Worm (Caenorhabditis elegans) whole organism, late embryonic: Measurements from ENCODE around the gene F54D1.1.

ENCODE experiments used
- C38D4.7 ChIP-seq: fragments of 200-800 bp; sonication (Bioruptor generic); optimal IDR thresholded peaks from 2 replicates; lab custom pipeline; 2018; ENCODE audit warnings: mild to moderate bottlenecking, missing genetic modification characterization, moderate library complexity, missing compliant biosample characterization
- K09A11.1 ChIP-seq: sonication (generic microtip); optimal IDR thresholded peaks from 2 replicates; lab custom pipeline; 2017; ENCODE audit warnings: antibody characterized with exemption, mild to moderate bottlenecking, missing genetic modification characterization, missing compliant biosample characterization; ENCODE audit not compliant: insufficient read depth
- T23F11.4 ChIP-seq: fragments of 200-800 bp; sonication (Bioruptor generic); optimal IDR thresholded peaks from 2 replicates; lab custom pipeline; 2018; ENCODE audit warnings: mild to moderate bottlenecking, missing genetic modification characterization, missing compliant biosample characterization
- Y22D7AL.16 ChIP-seq: sonication (generic microtip); optimal IDR thresholded peaks from 2 replicates; lab custom pipeline; 2016; ENCODE audit warnings: missing genetic modification characterization, missing compliant biosample characterization
- ceh-14 ChIP-seq: sonication (generic microtip); optimal IDR thresholded peaks from 2 replicates; lab custom pipeline; 2016; ENCODE audit warnings: missing genotype, missing genetic modification characterization, missing compliant biosample characterization
- ceh-2 ChIP-seq: sonication (generic microtip); optimal IDR thresholded peaks from 2 replicates; lab custom pipeline; 2016; ENCODE audit warnings: missing genotype, missing genetic modification characterization, missing compliant biosample characterization
- ceh-22 ChIP-seq: sonication (generic microtip); optimal IDR thresholded peaks from 2 replicates; lab custom pipeline; 2017; ENCODE audit warnings: missing biosample characterization, missing genetic modification characterization
- ceh-31 ChIP-seq: sonication (generic microtip); optimal IDR thresholded peaks from 2 replicates; lab custom pipeline; 2016; ENCODE audit warnings: missing genetic modification characterization, missing compliant biosample characterization
- ceh-45 ChIP-seq: fragments of 200-800 bp; sonication (Bioruptor generic); IDR thresholded peaks from 2 replicates; pipeline ENCODE4 v1.3.6; 2022; ENCODE audit warnings: missing genetic modification reagents, missing genetic modification characterization, missing compliant biosample characterization
- ceh-48 ChIP-seq: sonication (generic microtip); optimal IDR thresholded peaks from 2 replicates; lab custom pipeline; 2016; ENCODE audit warnings: missing genetic modification characterization, inconsistent platforms, missing compliant biosample characterization
- ceh-6 ChIP-seq: fragments of 200-800 bp; sonication (Bioruptor generic); optimal IDR thresholded peaks from 2 replicates; lab custom pipeline; 2018; ENCODE audit warnings: mild to moderate bottlenecking, missing genetic modification characterization, missing compliant biosample characterization
- ceh-9 ChIP-seq: sonication (generic microtip); optimal IDR thresholded peaks from 2 replicates; lab custom pipeline; 2016; ENCODE audit warnings: mild to moderate bottlenecking, missing genetic modification characterization, inconsistent platforms, missing compliant biosample characterization
- che-1 ChIP-seq: sonication (generic microtip); optimal IDR thresholded peaks from 2 replicates; lab custom pipeline; 2016; ENCODE audit warnings: mild to moderate bottlenecking, missing genetic modification characterization, missing compliant biosample characterization
- dmd-4 ChIP-seq: sonication (generic microtip); optimal IDR thresholded peaks from 2 replicates; lab custom pipeline; 2016; ENCODE audit warnings: borderline replicate concordance, missing genetic modification characterization, missing compliant biosample characterization
- elt-2 ChIP-seq: sonication (generic microtip); optimal IDR thresholded peaks from 2 replicates; lab custom pipeline; 2016; ENCODE audit warnings: missing genetic modification reagents, missing genetic modification characterization, missing compliant biosample characterization
- ets-4 ChIP-seq: sonication (generic microtip); optimal IDR thresholded peaks from 2 replicates; lab custom pipeline; 2016; ENCODE audit warnings: missing genetic modification characterization, missing compliant biosample characterization
- eyg-1 ChIP-seq: sonication (generic microtip); optimal IDR thresholded peaks from 2 replicates; lab custom pipeline; 2016; ENCODE audit warnings: missing genotype, missing genetic modification characterization, missing compliant biosample characterization
- fkh-10 ChIP-seq: fragments of 150-350 bp; optimal IDR thresholded peaks from 2 replicates; lab custom pipeline; 2014; ENCODE audit warnings: missing biosample characterization, missing genetic modification reagents, missing genetic modification characterization
- fkh-6 ChIP-seq: sonication (generic microtip); optimal IDR thresholded peaks from 2 replicates; lab custom pipeline; 2016; ENCODE audit warnings: missing genetic modification characterization, missing compliant biosample characterization
- gmeb-2 ChIP-seq: sonication (generic microtip); optimal IDR thresholded peaks from 2 replicates; lab custom pipeline; 2016; ENCODE audit warnings: missing genetic modification characterization, inconsistent platforms, missing compliant biosample characterization
- hlh-15 ChIP-seq: sonication (generic microtip); optimal IDR thresholded peaks from 2 replicates; lab custom pipeline; 2016; ENCODE audit warnings: missing genetic modification characterization, missing compliant biosample characterization
- hlh-30 ChIP-seq: sonication (generic microtip); optimal IDR thresholded peaks from 2 replicates; lab custom pipeline; 2017; ENCODE audit warnings: antibody characterized with exemption, missing genetic modification characterization, missing compliant biosample characterization; ENCODE audit not compliant: insufficient read depth
- lim-6 ChIP-seq: sonication (generic microtip); optimal IDR thresholded peaks from 2 replicates; lab custom pipeline; 2016; ENCODE audit warnings: missing genetic modification characterization, missing compliant biosample characterization
- nfya-1 ChIP-seq: sonication (generic microtip); optimal IDR thresholded peaks from 2 replicates; lab custom pipeline; 2017; ENCODE audit warnings: missing genetic modification characterization, mild to moderate bottlenecking, missing compliant biosample characterization, antibody characterized with exemption, moderate library complexity
- nhr-11 ChIP-seq: fragments of 150-350 bp; optimal IDR thresholded peaks from 2 replicates; lab custom pipeline; 2014; ENCODE audit warnings: missing biosample characterization, missing genetic modification characterization
- nhr-232 ChIP-seq: sonication (generic microtip); optimal IDR thresholded peaks from 2 replicates; lab custom pipeline; 2016; ENCODE audit warnings: missing genetic modification characterization, missing compliant biosample characterization
- pha-2 ChIP-seq: sonication (generic microtip); optimal IDR thresholded peaks from 2 replicates; lab custom pipeline; 2017; ENCODE audit warnings: mild to moderate bottlenecking, missing genetic modification characterization, missing compliant biosample characterization
- pha-4 ChIP-seq: fragments of 150-350 bp; optimal IDR thresholded peaks from 2 replicates; lab custom pipeline; 2018; ENCODE audit warnings: missing biosample characterization, missing genetic modification reagents, missing genetic modification characterization
- pqm-1 ChIP-seq: sonication (generic microtip); optimal IDR thresholded peaks from 2 replicates; lab custom pipeline; 2016; ENCODE audit warnings: missing genetic modification characterization, missing compliant biosample characterization
- ref-2 ChIP-seq: sonication (generic microtip); optimal IDR thresholded peaks from 2 replicates; lab custom pipeline; 2016; ENCODE audit warnings: missing genetic modification characterization, missing compliant biosample characterization
- rnt-1 ChIP-seq: sonication (generic microtip); optimal IDR thresholded peaks from 2 replicates; lab custom pipeline; 2016; ENCODE audit warnings: missing genetic modification characterization, missing compliant biosample characterization
- sox-2 ChIP-seq: fragments of 200-800 bp; sonication (Bioruptor generic); IDR thresholded peaks from 2 replicates; pipeline ENCODE4 v1.3.6; 2022; ENCODE audit warnings: missing genetic modification reagents, missing genetic modification characterization, missing compliant biosample characterization
- sox-4 ChIP-seq: sonication (generic microtip); optimal IDR thresholded peaks from 2 replicates; lab custom pipeline; 2017; ENCODE audit warnings: mild to moderate bottlenecking, missing genetic modification characterization, inconsistent platforms, missing compliant biosample characterization
- syd-9 ChIP-seq: sonication (generic microtip); optimal IDR thresholded peaks from 2 replicates; lab custom pipeline; 2016; ENCODE audit warnings: mild to moderate bottlenecking, missing genetic modification characterization, moderate library complexity, missing compliant biosample characterization
- tbx-2 ChIP-seq: sonication (generic microtip); optimal IDR thresholded peaks from 2 replicates; lab custom pipeline; 2016; ENCODE audit warnings: missing genetic modification characterization, missing compliant biosample characterization
- unc-42 ChIP-seq: sonication (generic microtip); optimal IDR thresholded peaks from 2 replicates; lab custom pipeline; 2016; ENCODE audit warnings: missing genotype, missing genetic modification characterization, missing compliant biosample characterization
- unc-55 ChIP-seq: sonication (generic microtip); optimal IDR thresholded peaks from 2 replicates; lab custom pipeline; 2017; ENCODE audit warnings: missing biosample characterization, missing genetic modification reagents, missing genetic modification characterization
- unc-86 ChIP-seq: sonication (generic microtip); optimal IDR thresholded peaks from 2 replicates; lab custom pipeline; 2016; ENCODE audit warnings: missing genetic modification characterization, missing compliant biosample characterization
- zip-5 ChIP-seq: sonication (generic microtip); optimal IDR thresholded peaks from 2 replicates; lab custom pipeline; 2016; ENCODE audit warnings: missing genetic modification characterization, missing compliant biosample characterization
- ztf-16 ChIP-seq: sonication (generic microtip); optimal IDR thresholded peaks from 2 replicates; lab custom pipeline; 2017; ENCODE audit warnings: missing genetic modification characterization, missing compliant biosample characterization

F54D1.1 gene

DNA sequence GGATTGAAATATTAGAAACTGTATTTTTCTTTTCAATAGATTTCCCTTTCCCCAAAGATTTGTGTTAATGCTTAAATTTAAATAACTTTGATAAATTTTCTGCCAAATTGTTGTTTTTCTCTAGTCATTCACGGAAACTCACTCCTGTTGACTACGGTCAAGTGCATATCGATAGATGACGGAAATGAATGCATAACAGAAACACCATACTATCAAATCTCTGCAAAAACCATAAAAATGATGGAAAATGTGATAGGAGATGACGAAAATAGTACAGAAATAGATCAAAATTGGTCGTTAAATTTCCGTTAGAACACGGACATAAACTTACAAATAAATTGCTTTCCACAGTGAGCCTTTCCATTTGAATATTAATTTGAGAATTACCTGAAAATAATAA is 32.6 kb upstream of the F54D1.1 start:
- TF ChIP-seq pha-2 (tag; lab: Kevin White, UChicago) (no peak), unc-55 (GFP tag; lab: Kevin White, UChicago) (no peak), dmd-4 (tag; lab: Kevin White, UChicago) (no peak), pqm-1 (tag; lab: Kevin White, UChicago) (no peak), rnt-1 (tag; lab: Kevin White, UChicago) (no peak), ceh-14 (tag; lab: Kevin White, UChicago) (no peak), nhr-11 (tag; lab: Kevin White, UChicago) (no peak), ets-4 (no peak), tbx-2 (no peak), hlh-30 (no peak), ztf-16 (tag; lab: Kevin White, UChicago) (no peak), nfya-1 (no peak), ceh-31 (tag; lab: Kevin White, UChicago) (no peak)

DNA sequence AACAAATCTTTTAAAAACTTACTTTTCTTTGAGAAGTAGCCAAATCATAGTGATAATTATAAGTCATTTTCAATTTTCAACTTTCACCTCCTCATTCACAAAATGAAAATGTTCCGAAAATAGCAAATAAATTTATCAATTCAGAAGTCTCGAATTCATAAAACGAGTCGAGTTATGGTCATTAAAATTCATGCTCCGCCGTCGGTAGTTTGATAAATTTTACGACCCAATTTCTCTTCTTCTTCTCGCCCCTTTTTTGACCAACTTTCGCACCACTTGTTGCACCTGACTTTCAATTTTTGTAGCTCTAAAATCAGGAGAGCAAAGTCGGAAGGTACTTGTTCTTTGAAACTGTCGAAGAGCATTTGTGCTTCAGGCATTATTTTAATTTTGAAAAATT is 31.6 kb upstream of the F54D1.1 start, which contains the start of gene best-7:
best-7 (minus strand) TSS at position 239 of the 400 bp plus-strand sequence.
- TF ChIP-seq nhr-232 (tag; lab: Kevin White, UChicago) (no peak), C38D4.7 (no peak)
- TF ChIP-seq, all 69 proteins: peak for 0

DNA sequence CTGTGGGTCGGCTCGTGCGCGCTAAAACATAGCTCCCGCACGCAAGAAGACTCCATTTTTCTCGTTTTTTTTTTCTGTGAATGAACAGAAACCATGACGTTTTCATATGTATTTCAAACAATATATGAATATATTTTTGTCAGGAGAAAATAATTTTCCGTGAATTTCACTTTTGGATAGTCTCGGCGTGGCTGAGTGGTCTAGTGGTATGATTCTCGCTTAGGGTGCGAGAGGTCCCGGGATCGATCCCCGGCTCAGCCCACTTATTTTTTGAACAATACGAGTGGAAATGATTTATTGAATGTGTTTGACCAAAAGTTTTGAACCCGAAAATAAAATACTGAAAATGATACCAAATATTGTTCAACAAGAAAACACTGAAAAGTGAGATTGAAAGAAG is 30.3 kb upstream of the F54D1.1 start:
- TF ChIP-seq unc-42 (tag; lab: Kevin White, UChicago) (no peak), hlh-15 (no peak), fkh-6 (tag; lab: Kevin White, UChicago) (no peak), ceh-31 (tag; lab: Kevin White, UChicago) (no peak), ztf-16 (tag; lab: Kevin White, UChicago) (no peak), eyg-1 (no peak), ceh-22 (no peak), ceh-2 (tag; lab: Kevin White, UChicago) (no peak), ceh-9 (tag; lab: Kevin White, UChicago) (no peak), unc-86 (tag; lab: Kevin White, UChicago) (no peak), ceh-14 (tag; lab: Kevin White, UChicago) (no peak)

DNA sequence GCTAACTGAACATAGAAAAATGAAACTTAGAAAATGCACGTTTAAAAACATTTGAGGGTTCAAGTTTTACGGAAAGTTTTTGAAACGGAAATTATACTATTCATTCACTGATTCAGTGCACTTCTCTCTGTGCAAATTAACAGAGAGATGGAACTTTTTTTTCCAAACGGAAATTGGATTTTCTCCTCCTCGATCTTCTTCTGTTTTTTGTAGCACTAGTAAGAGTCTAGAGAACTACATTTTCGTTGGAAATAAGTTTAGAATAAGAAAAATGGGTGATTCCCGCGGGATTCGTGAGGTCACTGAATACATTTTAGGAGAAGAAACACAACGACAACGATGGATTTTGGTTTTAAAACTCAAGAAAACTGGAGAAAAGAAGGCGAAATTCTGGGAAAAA is 25.9 kb upstream of the F54D1.1 start:
- no peak for TF ChIP-seq zip-5 (tag; lab: Kevin White, UChicago)
- no peak for TF ChIP-seq sox-2 (GFP tag; lab: Robert Waterston, UW)
- no peak for TF ChIP-seq ceh-45
- TF ChIP-seq ref-2 (tag; lab: Kevin White, UChicago) = no peak
- peak; percentile 44 for TF ChIP-seq unc-42 (tag; lab: Kevin White, UChicago)
- TF ChIP-seq nfya-1 = no peak
- TF ChIP-seq, all 69 proteins: peak for 1

DNA sequence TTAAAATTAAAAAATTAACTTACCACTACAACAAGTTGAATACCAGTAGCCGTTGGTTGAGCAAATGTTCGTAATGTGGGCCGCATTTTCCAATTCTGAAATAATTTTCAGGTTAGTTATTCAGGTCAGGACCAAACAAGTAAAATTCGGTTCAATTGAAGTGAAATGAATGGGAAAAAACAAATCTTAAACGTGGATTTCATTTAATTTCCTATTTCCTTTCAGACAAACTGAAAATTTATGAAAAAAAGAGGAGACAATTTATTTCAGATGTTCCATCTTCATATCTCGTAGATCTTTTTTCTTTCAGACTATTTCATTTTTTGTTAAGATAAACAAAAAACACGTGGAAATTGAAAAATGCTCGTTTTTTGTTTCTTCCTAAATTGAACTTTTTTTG is 20.3 kb upstream of the F54D1.1 start, which contains the start of gene C05C12.6:
C05C12.6 (minus strand) TSS at position 101 of the 400 bp plus-strand sequence.
- no peak for TF ChIP-seq fkh-10 (GFP tag; lab: Kevin White, UChicago)
- TF ChIP-seq ceh-9 (tag; lab: Kevin White, UChicago) = no peak
- no peak for TF ChIP-seq ztf-16 (tag; lab: Kevin White, UChicago)

DNA sequence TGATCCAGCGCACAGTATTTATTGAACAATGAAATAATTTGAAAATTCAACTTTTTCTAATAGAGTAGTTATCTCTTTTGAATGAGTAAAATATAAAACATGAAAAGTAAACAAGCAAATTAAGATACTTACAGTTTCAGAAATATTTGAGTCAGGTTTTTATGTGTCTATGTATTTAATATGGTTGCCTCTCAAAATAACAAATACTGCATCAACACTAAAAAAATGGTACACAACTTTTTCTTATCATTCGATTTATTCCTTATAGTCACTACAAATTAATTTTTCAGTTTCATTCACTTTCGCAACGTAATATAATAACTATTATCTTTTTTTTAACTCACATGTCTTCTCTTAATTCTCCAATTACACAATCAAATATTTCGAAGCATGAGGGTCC is 14.2 kb upstream of the F54D1.1 start:
- TF ChIP-seq ceh-48 (no peak), eyg-1 (no peak), gmeb-2 (tag; lab: Kevin White, UChicago) (no peak), syd-9 (tag; lab: Kevin White, UChicago) (no peak), ceh-45 (no peak), Y22D7AL.16 (no peak), sox-4 (tag; lab: Kevin White, UChicago) (no peak), fkh-6 (tag; lab: Kevin White, UChicago) (no peak), K09A11.1 (tag; lab: Kevin White, UChicago) (no peak), ets-4 (no peak), ceh-6 (GFP tag; lab: Kevin White, UChicago) (no peak), che-1 (tag; lab: Kevin White, UChicago) (no peak), nhr-11 (tag; lab: Kevin White, UChicago) (no peak), pha-4 (no peak), T23F11.4 (GFP tag; lab: Kevin White, UChicago) (no peak), ceh-2 (tag; lab: Kevin White, UChicago) (no peak), elt-2 (no peak), lim-6 (tag; lab: Kevin White, UChicago) (no peak), hlh-15 (no peak), tbx-2 (no peak)
- TF ChIP-seq, all 69 proteins: peak for 0
